Fruit fly (Drosophila melanogaster): ENCODE measurements around the gene Gagr.

Gagr gene

DNA sequence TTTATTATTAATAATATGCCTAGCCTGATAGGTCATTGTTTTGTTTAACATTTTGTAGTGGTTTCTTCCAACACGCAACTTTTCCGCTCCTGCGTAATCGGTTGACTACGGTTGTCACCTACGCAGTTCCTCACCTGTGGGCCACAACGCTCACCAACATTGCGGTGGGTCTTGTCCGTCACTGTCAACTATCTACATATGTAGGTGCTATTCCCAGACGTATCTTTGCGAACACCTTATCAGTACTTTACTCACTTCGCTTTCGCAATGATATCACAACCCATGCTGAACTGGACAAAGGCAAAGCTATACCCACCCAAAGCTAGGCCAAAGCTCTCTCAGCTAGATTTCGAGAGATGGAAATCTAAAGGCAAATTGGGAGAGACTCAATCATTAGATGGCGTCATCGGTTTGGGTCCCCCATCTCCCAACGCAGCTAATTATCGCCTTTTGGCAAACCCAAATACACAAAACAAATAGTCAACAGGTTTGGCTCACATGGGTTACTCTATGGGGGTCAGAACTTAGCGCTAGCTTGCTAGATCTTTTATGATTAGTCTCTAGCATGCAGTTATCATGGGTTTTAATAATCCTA lies 38.1 kb upstream of the Gagr start (continued):
- TF ChIP-seq vfl (GFP tag; optimal IDR thresholded peaks at IDR 0.05) = no peak
- no peak for TF ChIP-seq Sox100B (GFP tag; optimal IDR thresholded peaks at IDR 0.05)
- no peak for TF ChIP-seq kay (GFP tag; optimal IDR thresholded peaks at IDR 0.05)
- no peak for TF ChIP-seq org-1 (GFP tag; optimal IDR thresholded peaks at IDR 0.05)
- TF ChIP-seq cato (GFP tag; optimal IDR thresholded peaks at IDR 0.05; ENCODE audit: borderline replicate concordance) = no peak
- TF ChIP-seq CG6175 (GFP tag; IDR thresholded peaks at IDR 0.05) = no peak
- no peak for TF ChIP-seq CG3995 (GFP tag; optimal IDR thresholded peaks at IDR 0.05)
- no peak for TF ChIP-seq Myb (GFP tag; optimal IDR thresholded peaks at IDR 0.05)
- no peak for TF ChIP-seq TFAM (GFP tag; optimal IDR thresholded peaks at IDR 0.05)
- TF ChIP-seq Dbx (GFP tag; IDR thresholded peaks at IDR 0.05) = 0 out of 3 replicates have a peak, but pooled peaks have one; percentile 15
- TF ChIP-seq gro (GFP tag; optimal IDR thresholded peaks at IDR 0.05) = no peak
- TF ChIP-seq CG15514 (GFP tag; optimal IDR thresholded peaks at IDR 0.05) = peak; percentile 48
- no peak for TF ChIP-seq CG6254 (GFP tag; optimal IDR thresholded peaks at IDR 0.05)
- peak; percentile 46 for TF ChIP-seq B-H2 (GFP tag; optimal IDR thresholded peaks at IDR 0.05)
- TF ChIP-seq scrt (GFP tag; optimal IDR thresholded peaks at IDR 0.05) = peak; percentile 49
- TF ChIP-seq dpn (GFP tag; optimal IDR thresholded peaks at IDR 0.05) = no peak
- TF ChIP-seq CG7745 (tag; optimal IDR thresholded peaks at IDR 0.05) = no peak
- no peak for TF ChIP-seq CG12744 (GFP tag; optimal IDR thresholded peaks at IDR 0.05)
- TF ChIP-seq CG11695 (GFP tag; IDR thresholded peaks at IDR 0.05) = 0 out of 3 replicates have a peak, but pooled peaks have one; percentile 24
- no peak for TF ChIP-seq CG18476 (GFP tag; optimal IDR thresholded peaks at IDR 0.05)
- no peak for TF ChIP-seq CG17802 (tag; optimal IDR thresholded peaks at IDR 0.05)
- no peak for TF ChIP-seq ranshi (GFP tag; IDR thresholded peaks at IDR 0.05)
- TF ChIP-seq Antp (GFP tag; optimal IDR thresholded peaks at IDR 0.05) = no peak
- TF ChIP-seq CG3163 (GFP tag; optimal IDR thresholded peaks at IDR 0.05) = no peak
- no peak for TF ChIP-seq knrl (GFP tag; IDR thresholded peaks at IDR 0.05; ENCODE audit: partially characterized antibody)
- no peak for TF ChIP-seq kah (GFP tag; optimal IDR thresholded peaks at IDR 0.05)
- TF ChIP-seq CG9876 (GFP tag; optimal IDR thresholded peaks at IDR 0.05) = no peak
- TF ChIP-seq CG8478 (optimal IDR thresholded peaks at IDR 0.05) = no peak
- no peak for TF ChIP-seq Atf3 (GFP tag; optimal IDR thresholded peaks at IDR 0.05)
- TF ChIP-seq CG34376 (GFP tag; optimal IDR thresholded peaks at IDR 0.05) = peak; percentile 93
- TF ChIP-seq CG32532 (GFP tag; IDR thresholded peaks at IDR 0.05) = no peak
- no peak for TF ChIP-seq Hsf (GFP tag; optimal IDR thresholded peaks at IDR 0.05)
- no peak for TF ChIP-seq stwl (tag; optimal IDR thresholded peaks at IDR 0.05)
- peak; percentile 74 for TF ChIP-seq CG31224 (GFP tag; IDR thresholded peaks at IDR 0.05)
- TF ChIP-seq Bteb2 (GFP tag; optimal IDR thresholded peaks at IDR 0.05) = no peak
- no peak for TF ChIP-seq NC2β (GFP tag; optimal IDR thresholded peaks at IDR 0.05)
- TF ChIP-seq CG14050 (GFP tag; IDR thresholded peaks at IDR 0.05) = no peak
- TF ChIP-seq zfh1 (GFP tag; IDR thresholded peaks at IDR 0.05) = no peak
- no peak for TF ChIP-seq CG3726 (GFP tag; IDR thresholded peaks at IDR 0.05)
- no peak for TF ChIP-seq D19A (tag; optimal IDR thresholded peaks at IDR 0.05)
- no peak for TF ChIP-seq unc-4 (GFP tag; IDR thresholded peaks at IDR 0.05; ENCODE audit: partially characterized antibody)
- TF ChIP-seq br (optimal IDR thresholded peaks at IDR 0.05) = no peak
- TF ChIP-seq zf30C (GFP tag; optimal IDR thresholded peaks at IDR 0.05) = no peak
- TF ChIP-seq lmd (GFP tag; IDR thresholded peaks at IDR 0.05) = no peak
- no peak for TF ChIP-seq pfk (GFP tag; optimal IDR thresholded peaks at IDR 0.05)
- no peak for TF ChIP-seq Bgb (GFP tag; IDR thresholded peaks at IDR 0.05; ENCODE audit: partially characterized antibody)
- no peak for TF ChIP-seq ac (GFP tag; optimal IDR thresholded peaks at IDR 0.05)
- no peak for TF ChIP-seq Hr78 (GFP tag; optimal IDR thresholded peaks at IDR 0.05)
- TF ChIP-seq PHDP (tag; optimal IDR thresholded peaks at IDR 0.05) = peak; percentile 8
- no peak for TF ChIP-seq Tbp (GFP tag; optimal IDR thresholded peaks at IDR 0.05)
- TF ChIP-seq Camta (GFP tag; optimal IDR thresholded peaks at IDR 0.05) = no peak
- TF ChIP-seq mirr (GFP tag; optimal IDR thresholded peaks at IDR 0.05) = peak; percentile 97

Data from whole organism, embryonic.